Worm (Caenorhabditis elegans): ENCODE results near the gene tag-294.
A peak's percentile ranks its signal among the peaks of the same experiment; 100 is the strongest.

tag-294 gene

ce11 chrX:5775804-5776252 is 12.6 kb upstream of the tag-294 start (continued):
- TF ChIP-seq lsy-2 (tag; optimal IDR thresholded peaks at IDR 0.05) (peak in 1 of 2 experiments; percentile 85), ztf-7 (tag; optimal IDR thresholded peaks at IDR 0.05) (no peak), lin-29 (GFP tag; IDR thresholded peaks at IDR 0.05) (no peak; the same call in 1 of the 2 replicates), mdl-1 (tag; optimal IDR thresholded peaks at IDR 0.05) (peak in 1 of 2 experiments; percentile 71), ztf-11 (tag; optimal IDR thresholded peaks at IDR 0.05) (no peak), hmg-1.1 (GFP tag; IDR thresholded peaks at IDR 0.05) (peak; percentile 68), zfp-3 (GFP tag; conservative IDR thresholded peaks at IDR 0.05) (no peak), madf-9 (GFP tag; conservative IDR thresholded peaks at IDR 0.05) (no peak), T20F7.1 (GFP tag; optimal IDR thresholded peaks at IDR 0.05) (no peak), ceh-32 (tag; optimal IDR thresholded peaks at IDR 0.05; ENCODE audit: poor library complexity) (no peak), egl-43 (GFP tag; IDR thresholded peaks at IDR 0.05) (no peak), nhr-42 (GFP tag; IDR thresholded peaks at IDR 0.05) (no peak), lin-13 (GFP tag; optimal IDR thresholded peaks at IDR 0.05) (peak; percentile 51), tag-97 (GFP tag; IDR thresholded peaks at IDR 0.05) (no peak), hlh-11 (tag; optimal IDR thresholded peaks at IDR 0.05) (peak; percentile 80), F10B5.3 (tag; optimal IDR thresholded peaks at IDR 0.05) (no peak), nhr-111 (GFP tag; optimal IDR thresholded peaks at IDR 0.05) (no peak), cey-2 (tag; optimal IDR thresholded peaks at IDR 0.05; ENCODE audit: borderline replicate concordance, insufficient read depth) (no peak), nhr-77 (tag; optimal IDR thresholded peaks at IDR 0.05) (peak; percentile 76), unc-39 (tag; optimal IDR thresholded peaks at IDR 0.05) (no peak), hlh-30 (tag; optimal IDR thresholded peaks at IDR 0.05; ENCODE audit: insufficient read depth) (peak; percentile 61), aly-2 (tag; optimal IDR thresholded peaks at IDR 0.05) (no peak), fos-1 (tag; optimal IDR thresholded peaks at IDR 0.05) (no peak), zag-1 (tag; optimal IDR thresholded peaks at IDR 0.05) (no peak), ceh-28 (tag; optimal IDR thresholded peaks at IDR 0.05) (no peak), php-3 (GFP tag; IDR thresholded peaks at IDR 0.05) (peak; percentile 59; the same call in 1 of the 2 replicates), lin-39 (tag; optimal IDR thresholded peaks at IDR 0.05) (no peak), nhr-10 (tag; optimal IDR thresholded peaks at IDR 0.05) (no peak), daf-19 (GFP tag; conservative IDR thresholded peaks at IDR 0.05) (no peak), mep-1 (tag; optimal IDR thresholded peaks at IDR 0.05) (peak; percentile 83), ZK546.5 (tag; optimal IDR thresholded peaks at IDR 0.05) (no peak), nhr-48 (tag; optimal IDR thresholded peaks at IDR 0.05) (no peak), F26F4.8 (GFP tag; conservative IDR thresholded peaks at IDR 0.05) (no peak), nhr-11 (tag; optimal IDR thresholded peaks at IDR 0.05) (peak; percentile 62), spr-3 (GFP tag; optimal IDR thresholded peaks at IDR 0.05) (no peak), unc-130 (GFP tag; optimal IDR thresholded peaks at IDR 0.05) (no peak), F44E2.7 (GFP tag; IDR thresholded peaks at IDR 0.05) (no peak), Y75B8A.6 (GFP tag; IDR thresholded peaks at IDR 0.05) (no peak), ces-1 (GFP tag; optimal IDR thresholded peaks at IDR 0.05) (no peak), dmd-6 (GFP tag; IDR thresholded peaks at IDR 0.05) (peak; percentile 60), fkh-10 (GFP tag; optimal IDR thresholded peaks at IDR 0.05) (peak; percentile 54), nhr-102 (tag; optimal IDR thresholded peaks at IDR 0.05) (no peak), nhr-237 (tag; optimal IDR thresholded peaks at IDR 0.05) (no peak), R02D3.7 (tag; optimal IDR thresholded peaks at IDR 0.05) (no peak), F37D6.2 (tag; optimal IDR thresholded peaks at IDR 0.05) (peak; percentile 54), ceh-44 (GFP tag; IDR thresholded peaks at IDR 0.05) (no peak), snpc-4 (tag; optimal IDR thresholded peaks at IDR 0.05) (no peak), unc-62 (GFP tag; optimal IDR thresholded peaks at IDR 0.05 in 1 of 2) (peak in 1 of 2 experiments; percentile 93), unc-62 (tag; optimal IDR thresholded peaks at IDR 0.05) (no peak), hif-1 (tag; optimal IDR thresholded peaks at IDR 0.05) (peak in 1 of 2 experiments; percentile 29), rbr-2 (tag; optimal IDR thresholded peaks at IDR 0.05) (peak; percentile 71), dve-1 (tag; optimal IDR thresholded peaks at IDR 0.05; ENCODE audit: insufficient read depth) (peak; percentile 63)

Data from whole organism, L4 larva.